Fruit fly (Drosophila melanogaster) whole organism, prepupa: Measurements from ENCODE around the gene hep.

ENCODE experiments used
- CG31627 ChIP-seq: fragments of 200-800 bp; sonication (Bioruptor generic); optimal IDR thresholded peaks from 3 replicates; lab custom pipeline; 2016; ENCODE audit warnings: missing biosample characterization, missing genetic modification characterization
- CG34406 ChIP-seq: fragments of 200-800 bp; sonication (Bioruptor generic); optimal IDR thresholded peaks from 3 replicates; lab custom pipeline; 2016; ENCODE audit warnings: missing biosample characterization, missing genetic modification characterization
- CG4318 ChIP-seq: fragments of 200-800 bp; sonication (Bioruptor generic); optimal IDR thresholded peaks from 3 replicates; lab custom pipeline; 2017; ENCODE audit warnings: missing biosample characterization, mild to moderate bottlenecking, missing genetic modification characterization
- CG6854 ChIP-seq: fragments of 200-800 bp; sonication (Bioruptor generic); optimal IDR thresholded peaks from 2 replicates; lab custom pipeline; 2017; ENCODE audit warnings: missing biosample characterization, mild to moderate bottlenecking, missing genetic modification characterization
- Eip78C ChIP-seq: fragments of 200-800 bp; sonication (Bioruptor generic); peaks from one replicate; lab custom pipeline; 2016; ENCODE audit warnings: missing biosample characterization, missing genetic modification characterization
- Hr39 ChIP-seq: fragments of 200-800 bp; sonication (Bioruptor generic); optimal IDR thresholded peaks from 2 replicates; lab custom pipeline; 2016; ENCODE audit warnings: missing biosample characterization, missing genetic modification characterization
- Hr4 ChIP-seq: fragments of 200-800 bp; sonication (Bioruptor generic); optimal IDR thresholded peaks from 3 replicates; lab custom pipeline; 2016; ENCODE audit warnings: missing biosample characterization, missing genetic modification characterization
- pdm3 ChIP-seq: fragments of 200-800 bp; sonication (Bioruptor generic); optimal IDR thresholded peaks from 3 replicates; lab custom pipeline; 2016; ENCODE audit warnings: missing biosample characterization, missing genetic modification characterization
- ss ChIP-seq, 2 experiments: fragments of 200-800 bp; sonication (Bioruptor generic); optimal IDR thresholded peaks; 2 replicates in 1 of 2; 3 replicates in 1 of 2; lab custom pipeline; 2017 to 2018; ENCODE audit warnings: mild to moderate bottlenecking in 2 of 2, missing biosample characterization in 2 of 2, missing genetic modification characterization in 2 of 2, moderate library complexity in 1 of 2
- svp ChIP-seq: fragments of 200-800 bp; sonication (Bioruptor generic); peaks from one replicate; lab custom pipeline; 2016; ENCODE audit warnings: missing biosample characterization, missing genetic modification characterization

DNA sequence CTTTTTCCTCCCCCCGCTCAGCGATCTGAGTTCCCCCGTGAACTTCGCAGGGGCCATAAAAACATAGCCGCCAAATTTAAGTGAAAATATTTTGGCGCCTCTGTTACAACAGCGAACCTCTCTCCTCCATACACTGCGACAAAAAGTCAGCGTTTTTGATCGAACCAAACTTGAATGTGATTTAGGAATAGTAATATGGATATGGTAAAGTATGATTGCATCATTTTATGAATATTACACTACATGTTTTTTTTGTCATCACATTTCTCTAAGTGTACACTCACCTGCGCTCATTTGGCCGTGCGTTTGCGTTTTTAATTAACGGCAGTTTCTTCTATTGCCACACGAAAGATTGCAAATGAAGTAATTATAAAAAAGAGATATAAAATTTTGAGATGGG is 45.5 kb upstream of the hep start:
- TF ChIP-seq Hr39 (peak; percentile 59), CG4318 (GFP tag; lab: Kevin White, UChicago) (peak; percentile 48), CG31627 (peak; percentile 55), ss (GFP tag; optimal IDR thresholded peaks at IDR 0.05; lab: Kevin White, UChicago) (no peak), Eip78C (GFP tag; lab: Kevin White, UChicago) (peak; percentile 86), svp (peak; percentile 83), CG6854 (GFP tag; lab: Kevin White, UChicago) (no peak), CG34406 (GFP tag; lab: Kevin White, UChicago) (peak; percentile 65), pdm3 (GFP tag; lab: Kevin White, UChicago) (peak; percentile 62), Hr4 (peak; percentile 77)
